Fruit fly (Drosophila melanogaster): Measurements from ENCODE around the gene Arfrp1.

DNA sequence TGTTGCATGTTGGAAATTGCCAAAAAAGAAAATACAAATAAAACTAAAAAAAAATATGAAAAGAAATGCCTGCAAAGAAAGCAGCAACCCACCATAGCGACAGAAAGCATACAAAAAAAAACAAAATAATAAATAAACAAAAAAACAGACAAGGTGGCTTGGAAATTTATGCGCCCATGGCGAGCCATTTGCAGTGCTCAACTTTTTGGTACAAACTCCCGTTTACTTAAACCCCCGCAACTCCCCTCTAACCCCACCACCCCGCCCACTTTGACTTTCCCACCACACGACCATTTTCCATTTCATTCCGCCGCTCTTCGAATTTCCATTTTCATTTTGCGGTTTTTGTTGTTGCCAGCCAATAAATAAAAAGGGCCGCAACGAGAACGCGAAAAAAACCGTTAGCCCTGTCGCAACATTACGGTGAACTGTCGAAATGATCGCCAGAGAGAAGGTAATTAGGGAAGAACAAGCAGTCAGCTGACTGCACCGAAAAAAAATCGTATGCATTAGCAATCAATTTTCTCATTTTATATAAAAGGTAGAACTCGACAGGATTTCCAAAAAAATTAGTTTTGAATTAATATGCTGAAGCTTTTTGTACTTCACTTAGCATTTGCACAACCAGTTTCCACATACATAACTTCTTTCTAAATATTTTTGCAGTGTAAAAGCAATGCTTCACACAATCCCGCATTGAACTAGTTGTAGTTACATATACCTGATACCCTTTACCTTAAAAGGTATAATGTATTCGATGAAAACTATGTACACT is 30.1 kb downstream of the Arfrp1 start:
- TF ChIP-seq rn (GFP tag; IDR thresholded peaks at IDR 0.05) (no peak), gl (tag; optimal IDR thresholded peaks at IDR 0.05) (no peak), Snoo (tag; optimal IDR thresholded peaks at IDR 0.05) (no peak), CG13204 (GFP tag; optimal IDR thresholded peaks at IDR 0.05) (no peak), EcR (GFP tag; optimal IDR thresholded peaks at IDR 0.05) (no peak), Ets98B (GFP tag; IDR thresholded peaks at IDR 0.05) (no peak), CG34367 (tag; optimal IDR thresholded peaks at IDR 0.05) (no peak), CG32121 (GFP tag; IDR thresholded peaks at IDR 0.05) (peak; percentile 13; the same call in 1 of the 2 replicates), fd96Ca (GFP tag; IDR thresholded peaks at IDR 0.05) (no peak), Pif1A (GFP tag; optimal IDR thresholded peaks at IDR 0.05) (no peak), CG17806 (tag; optimal IDR thresholded peaks at IDR 0.05) (no peak), CG4496 (GFP tag; IDR thresholded peaks at IDR 0.05) (0 out of 3 replicates have a peak, but pooled peaks have one; percentile 6)

Data from whole organism, pupa.